Worm (Caenorhabditis elegans): ENCODE data around the gene K11D12.8.

DNA sequence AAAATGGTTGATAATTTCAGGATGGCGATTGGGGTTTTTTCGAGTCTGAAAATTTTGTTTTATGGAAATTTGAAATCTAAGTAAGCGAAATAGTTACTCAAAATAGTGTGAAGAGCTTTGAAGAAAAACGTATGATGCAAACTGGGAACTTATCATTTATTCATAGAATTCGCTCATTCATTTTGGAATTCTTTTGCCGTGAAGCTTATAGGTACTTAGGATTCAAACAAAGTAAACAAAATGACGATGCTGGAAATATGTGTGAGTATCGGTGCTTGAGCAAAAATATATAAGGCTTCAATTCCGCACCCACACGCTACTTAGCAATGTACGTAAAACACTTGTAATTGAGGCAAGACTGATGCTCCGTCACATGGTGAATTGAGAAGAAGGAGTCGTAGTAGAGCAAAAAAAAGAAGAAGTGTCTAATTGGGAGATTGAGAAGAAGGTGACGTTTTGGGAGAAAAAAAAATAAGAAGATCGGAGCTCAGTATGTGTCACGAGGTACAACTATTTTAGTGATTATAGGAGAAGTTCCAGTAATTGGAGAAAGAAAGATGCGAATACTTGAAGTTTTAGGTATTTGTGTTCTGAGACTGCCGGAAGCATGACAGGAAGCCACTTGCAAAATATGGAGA, 48.8 kb upstream of the K11D12.8 start, which contains the start of gene glb-32:
- TF ChIP-seq lin-15B (tag; optimal IDR thresholded peaks at IDR 0.05) (no peak), ceh-82 (tag; optimal IDR thresholded peaks at IDR 0.05) (no peak), pqm-1 (tag; optimal IDR thresholded peaks at IDR 0.05) (no peak), R02D3.7 (tag; optimal IDR thresholded peaks at IDR 0.05) (no peak), fos-1 (tag; optimal IDR thresholded peaks at IDR 0.05) (no peak), lsy-12 (tag; optimal IDR thresholded peaks at IDR 0.05) (no peak)
